Worm (Caenorhabditis elegans): ENCODE data around the gene rmd-3.

DNA sequence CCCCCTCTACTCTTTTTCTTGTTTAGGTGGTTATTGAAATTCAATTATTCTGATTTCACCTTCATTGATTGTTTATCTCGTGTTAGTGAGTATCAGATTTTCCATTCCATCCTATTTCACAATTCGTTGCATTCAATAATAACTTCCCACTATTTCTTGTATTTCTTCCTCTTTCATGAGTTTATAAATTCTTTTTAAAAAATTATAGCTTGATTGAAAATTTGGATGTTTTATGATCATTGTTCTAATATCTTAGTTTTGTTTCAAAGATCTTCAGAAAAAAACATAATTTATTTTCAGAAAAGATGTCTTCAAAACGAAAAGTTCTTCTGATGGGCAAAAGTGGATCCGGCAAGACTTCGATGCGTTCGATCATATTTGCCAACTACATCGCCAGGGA lies 38.3 kb downstream of the rmd-3 start, which contains the start of gene raga-1:
- TF ChIP-seq lin-39 (tag; optimal IDR thresholded peaks at IDR 0.05) (no peak), nhr-237 (tag; optimal IDR thresholded peaks at IDR 0.05) (no peak), tbx-2 (tag; optimal IDR thresholded peaks at IDR 0.05) (no peak), nhr-28 (tag; optimal IDR thresholded peaks at IDR 0.05) (no peak), ztf-4 (tag; optimal IDR thresholded peaks at IDR 0.05) (no peak), unc-39 (tag; optimal IDR thresholded peaks at IDR 0.05) (no peak), ztf-11 (tag; optimal IDR thresholded peaks at IDR 0.05) (no peak), unc-62 (GFP tag; optimal IDR thresholded peaks at IDR 0.05) (no peak), nhr-76 (tag; optimal IDR thresholded peaks at IDR 0.05) (no peak), aly-2 (tag; optimal IDR thresholded peaks at IDR 0.05) (no peak), mdl-1 (tag; optimal IDR thresholded peaks at IDR 0.05) (no peak), pqm-1 (tag; optimal IDR thresholded peaks at IDR 0.05) (no peak), ceh-28 (tag; optimal IDR thresholded peaks at IDR 0.05) (no peak), elt-1 (tag; optimal IDR thresholded peaks at IDR 0.05) (no peak)

Data from whole organism, L3 larva.